Fruit fly (Drosophila melanogaster): ENCODE measurements around the gene CG17776.

CG17776 gene

dm6 chrX:2170424-2170823 is 14.1 kb upstream of the CG17776 start (continued):
- TF ChIP-seq CG33213 (GFP tag; optimal IDR thresholded peaks at IDR 0.05) (no peak), MBD-R2 (GFP tag; IDR thresholded peaks at IDR 0.05) (peak; percentile 24; the same call in 1 of the 2 replicates), tll (GFP tag; optimal IDR thresholded peaks at IDR 0.05) (no peak), psq (GFP tag; optimal IDR thresholded peaks at IDR 0.05) (no peak), C15 (GFP tag; IDR thresholded peaks at IDR 0.05) (no peak), CG15269 (tag; optimal IDR thresholded peaks at IDR 0.05) (no peak), p53 (GFP tag; optimal IDR thresholded peaks at IDR 0.05) (no peak), CG6254 (GFP tag; optimal IDR thresholded peaks at IDR 0.05) (no peak), CG7372 (GFP tag; IDR thresholded peaks at IDR 0.05) (no peak), Sox100B (GFP tag; optimal IDR thresholded peaks at IDR 0.05) (no peak), CG8388 (GFP tag; optimal IDR thresholded peaks at IDR 0.05) (no peak), wek (GFP tag; optimal IDR thresholded peaks at IDR 0.05) (no peak), E2f2 (GFP tag; IDR thresholded peaks at IDR 0.05) (peak; percentile 90), CG9932 (GFP tag; IDR thresholded peaks at IDR 0.05) (no peak), CG6765 (GFP tag; optimal IDR thresholded peaks at IDR 0.05) (no peak), sim (GFP tag; IDR thresholded peaks at IDR 0.05) (no peak), YL-1 (GFP tag; optimal IDR thresholded peaks at IDR 0.05) (no peak), sens (GFP tag) (peak; percentile 9), Adf1 (GFP tag; IDR thresholded peaks at IDR 0.05) (no peak), Oli (tag; optimal IDR thresholded peaks at IDR 0.05) (no peak), CG3995 (GFP tag; optimal IDR thresholded peaks at IDR 0.05) (no peak), CG1603 (tag; optimal IDR thresholded peaks at IDR 0.05) (peak; percentile 11), CG13894 (tag; optimal IDR thresholded peaks at IDR 0.05) (no peak), CG4854 (GFP tag; optimal IDR thresholded peaks at IDR 0.05) (peak; percentile 70), CG30431 (GFP tag; optimal IDR thresholded peaks at IDR 0.05) (no peak), jing (GFP tag; optimal IDR thresholded peaks at IDR 0.05) (no peak), Sin3A (optimal IDR thresholded peaks at IDR 0.05) (peak; percentile 75), CG2875 (GFP tag; optimal IDR thresholded peaks at IDR 0.05) (no peak), Dp (GFP tag; optimal IDR thresholded peaks at IDR 0.05) (peak; percentile 82), E2f1 (GFP tag; IDR thresholded peaks at IDR 0.05) (no peak)

- peak; percentile 98 for TF ChIP-seq CG6791 (GFP tag; IDR thresholded peaks at IDR 0.05; ENCODE audit: partially characterized antibody)
- peak; percentile 99 for TF ChIP-seq CG34224 (GFP tag; IDR thresholded peaks at IDR 0.05; ENCODE audit: partially characterized antibody)
- peak; percentile 78 for TF ChIP-seq pzg (GFP tag; optimal IDR thresholded peaks at IDR 0.05)
- TF ChIP-seq CG4707 (GFP tag; optimal IDR thresholded peaks at IDR 0.05), result no peak
- peak; percentile 97 for TF ChIP-seq Myb (GFP tag; optimal IDR thresholded peaks at IDR 0.05)
- peak; percentile 10 for TF ChIP-seq zen (tag; optimal IDR thresholded peaks at IDR 0.05)
- TF ChIP-seq CG14860 (GFP tag; IDR thresholded peaks at IDR 0.05; ENCODE audit: partially characterized antibody), result peak; percentile 97
- TF ChIP-seq Nf-YC (tag; optimal IDR thresholded peaks at IDR 0.05), result peak; percentile 11
- TF ChIP-seq trem (tag; optimal IDR thresholded peaks at IDR 0.05), result peak; percentile 59
- peak; percentile 33 for TF ChIP-seq CoRest (tag; optimal IDR thresholded peaks at IDR 0.05)
- TF ChIP-seq CG31224 (GFP tag; IDR thresholded peaks at IDR 0.05), result no peak
- TF ChIP-seq CG4730 (GFP tag; IDR thresholded peaks at IDR 0.05), result no peak
- TF ChIP-seq sd (tag; optimal IDR thresholded peaks at IDR 0.05), result no peak
- TF ChIP-seq CG2120 (GFP tag; optimal IDR thresholded peaks at IDR 0.05), result peak; percentile 25
- peak; percentile 92 for TF ChIP-seq vnd (GFP tag; IDR thresholded peaks at IDR 0.05; ENCODE audit: partially characterized antibody)
- TF ChIP-seq CG11560 (tag; IDR thresholded peaks at IDR 0.05), result no peak
- peak; percentile 22; the same call in 1 of the 2 replicates for TF ChIP-seq vvl (GFP tag; IDR thresholded peaks at IDR 0.05)
- no peak for TF ChIP-seq CG9876 (GFP tag; optimal IDR thresholded peaks at IDR 0.05)
- no peak for TF ChIP-seq CG17359 (tag; optimal IDR thresholded peaks at IDR 0.05)
- TF ChIP-seq Rfx (GFP tag; IDR thresholded peaks at IDR 0.05), result peak; percentile 48; the same call in 1 of the 2 replicates
- peak; percentile 97 for TF ChIP-seq CG13287 (GFP tag; IDR thresholded peaks at IDR 0.05; ENCODE audit: partially characterized antibody)
- peak; percentile 61 for TF ChIP-seq Med (GFP tag)
- peak; percentile 23; the same call in 1 of the 3 replicates for TF ChIP-seq row (GFP tag; IDR thresholded peaks at IDR 0.05)
These were observed 12.1 kb upstream of the CG17776 start, which contains the start of gene ND-B14.5A for dm6 chrX:2172420-2172827. Gene ND-B14.5A (plus strand): TSS chrX:2172526.
